Worm (Caenorhabditis elegans) whole organism, mixed stage, embryonic: ENCODE data around the gene pqm-1.

ENCODE experiments used
- M03D4.4 ChIP-seq: sonication (generic microtip); optimal IDR thresholded peaks from 2 replicates; lab custom pipeline; 2017; ENCODE audit warnings: mild to moderate bottlenecking, missing genetic modification characterization, missing compliant biosample characterization
- ceh-39 ChIP-seq: fragments of 150-350 bp; optimal IDR thresholded peaks from 2 replicates; lab custom pipeline; 2014; ENCODE audit warnings: missing biosample characterization, missing genetic modification characterization
- ces-1 ChIP-seq: fragments of 150-350 bp; optimal IDR thresholded peaks from 2 replicates; lab custom pipeline; 2014; ENCODE audit warnings: missing biosample characterization, missing genetic modification reagents, missing genetic modification characterization
- cnd-1 ChIP-seq: fragments of 200-800 bp; sonication (Bioruptor generic); optimal IDR thresholded peaks from 2 replicates; lab custom pipeline; 2018; ENCODE audit warnings: mild to moderate bottlenecking, missing genetic modification characterization, missing compliant biosample characterization
- drap-1 ChIP-seq: fragments of 200-800 bp; sonication (Bioruptor generic); optimal IDR thresholded peaks from 3 replicates; lab custom pipeline; 2018; ENCODE audit warnings: mild to moderate bottlenecking, missing genetic modification characterization, missing compliant biosample characterization
- ham-2 ChIP-seq: fragments of 200-800 bp; sonication (Bioruptor generic); optimal IDR thresholded peaks from 2 replicates; lab custom pipeline; 2018; ENCODE audit warnings: mild to moderate bottlenecking, missing genetic modification characterization, missing compliant biosample characterization
- hlh-1 ChIP-seq: fragments of 150-350 bp; optimal IDR thresholded peaks from 2 replicates; lab custom pipeline; 2014; ENCODE audit warnings: missing biosample characterization, missing genetic modification reagents, missing genetic modification characterization
- lin-13 ChIP-seq: fragments of 150-350 bp; optimal IDR thresholded peaks from 2 replicates; lab custom pipeline; 2014; ENCODE audit warnings: missing biosample characterization, missing genetic modification characterization
- lsy-2 ChIP-seq: fragments of 150-350 bp; optimal IDR thresholded peaks from 2 replicates; lab custom pipeline; 2014; ENCODE audit warnings: missing biosample characterization, missing genetic modification characterization
- mab-5 ChIP-seq: fragments of 150-350 bp; optimal IDR thresholded peaks from 2 replicates; lab custom pipeline; 2014; ENCODE audit warnings: missing biosample characterization, missing genetic modification characterization
- mep-1 ChIP-seq: fragments of 150-350 bp; optimal IDR thresholded peaks from 2 replicates; lab custom pipeline; 2017; ENCODE audit warnings: missing biosample characterization, missing genetic modification reagents, missing genetic modification characterization, inconsistent platforms
- nhr-12 ChIP-seq: fragments of 150-350 bp; optimal IDR thresholded peaks from 2 replicates; lab custom pipeline; 2014; ENCODE audit warnings: missing biosample characterization, missing genetic modification characterization
- nhr-237 ChIP-seq: fragments of 150-350 bp; optimal IDR thresholded peaks from 2 replicates; lab custom pipeline; 2014; ENCODE audit warnings: missing biosample characterization, missing genetic modification characterization
- nhr-76 ChIP-seq: sonication (generic microtip); optimal IDR thresholded peaks from 2 replicates; lab custom pipeline; 2017; ENCODE audit warnings: missing biosample characterization, missing genetic modification characterization
- pha-4 ChIP-seq: fragments of 150-350 bp; optimal IDR thresholded peaks from 2 replicates; lab custom pipeline; 2018; ENCODE audit warnings: missing biosample characterization, missing genetic modification reagents, missing genetic modification characterization
- tbx-8 ChIP-seq: fragments of 200-800 bp; sonication (Bioruptor generic); optimal IDR thresholded peaks from 2 replicates; lab custom pipeline; 2018; ENCODE audit warnings: mild to moderate bottlenecking, missing genetic modification characterization, moderate library complexity, missing compliant biosample characterization
- unc-120 ChIP-seq: sonication (generic microtip); optimal IDR thresholded peaks from 2 replicates; lab custom pipeline; 2017; ENCODE audit warnings: missing genetic modification characterization, missing compliant biosample characterization; ENCODE audit not compliant: poor library complexity, severe bottlenecking
- ztf-11 ChIP-seq: fragments of 150-350 bp; optimal IDR thresholded peaks from 2 replicates; lab custom pipeline; 2014; ENCODE audit warnings: missing biosample characterization, missing genetic modification characterization

The pqm-1 gene

ce11 chrII:11103052-11103451 lies 49.3 kb downstream of the pqm-1 start:
- peak; percentile 40 for TF ChIP-seq lsy-2 (tag; lab: Kevin White, UChicago)
- TF ChIP-seq ces-1 (GFP tag; lab: Kevin White, UChicago): peak; percentile 12
- no peak for TF ChIP-seq drap-1 (GFP tag; lab: Kevin White, UChicago)
- TF ChIP-seq hlh-1 (tag; lab: Kevin White, UChicago): peak; percentile 90
- TF ChIP-seq pha-4 (tag; lab: Kevin White, UChicago): peak; percentile 25
- no peak for TF ChIP-seq mab-5 (tag; lab: Kevin White, UChicago)
- no peak for TF ChIP-seq nhr-12 (tag; lab: Kevin White, UChicago)
- peak; percentile 26 for TF ChIP-seq nhr-237 (tag; lab: Kevin White, UChicago)
- peak; percentile 71 for TF ChIP-seq mep-1 (tag; lab: Kevin White, UChicago)
- peak; percentile 67 for TF ChIP-seq unc-120 (tag; lab: Kevin White, UChicago)
- no peak for TF ChIP-seq lin-13

DNA sequence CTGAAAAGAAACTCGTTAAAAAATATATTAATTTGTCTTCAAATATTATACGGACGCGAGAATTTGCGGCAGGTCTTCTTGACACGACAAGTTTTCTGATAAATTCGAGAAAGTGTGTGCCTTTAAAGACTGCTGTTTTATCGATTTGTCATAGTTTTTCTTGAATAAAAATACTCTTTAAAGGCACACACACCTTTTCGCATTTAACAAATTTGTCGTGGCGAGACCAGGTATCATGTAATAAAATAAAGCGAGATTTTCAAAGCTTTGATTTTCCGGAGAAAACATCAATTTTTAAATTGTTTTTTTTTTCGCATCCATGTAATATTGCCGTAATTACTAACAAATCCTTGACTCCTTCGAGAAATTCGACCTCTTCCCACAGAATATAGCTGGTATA lies 51.2 kb downstream of the pqm-1 start:
- TF ChIP-seq cnd-1 (tag; lab: Kevin White, UChicago) (no peak), ham-2 (GFP tag; lab: Kevin White, UChicago) (no peak), nhr-76 (tag; lab: Kevin White, UChicago) (no peak), tbx-8 (GFP tag; lab: Kevin White, UChicago) (no peak), ceh-39 (tag; lab: Kevin White, UChicago) (no peak), M03D4.4 (tag; lab: Kevin White, UChicago) (no peak), unc-120 (tag; lab: Kevin White, UChicago) (no peak), ztf-11 (no peak)
